Worm (Caenorhabditis elegans) whole organism, young adult: ENCODE measurements around the gene clec-227.

Experiments used
- B0019.2 ChIP-seq: fragments of 200-800 bp; sonication (Bioruptor generic); conservative IDR thresholded peaks from 2 replicates; pipeline ENCODE4 v1.3.6; 2022; ENCODE audit warnings: missing genetic modification reagents, missing genetic modification characterization, missing compliant biosample characterization
- B0261.1 ChIP-seq: sonication (generic microtip); optimal IDR thresholded peaks from 2 replicates; lab custom pipeline; 2016; ENCODE audit warnings: mild to moderate bottlenecking, missing genetic modification characterization, moderate library complexity, missing compliant biosample characterization
- F39B2.1 ChIP-seq: fragments of 200-800 bp; sonication (Bioruptor generic); IDR thresholded peaks from 2 replicates; pipeline ENCODE4 v1.3.6; 2022; ENCODE audit warnings: missing genetic modification reagents, missing genetic modification characterization, missing compliant biosample characterization
- F49E8.2 ChIP-seq: sonication (generic microtip); optimal IDR thresholded peaks from 3 replicates; lab custom pipeline; 2017; ENCODE audit warnings: missing genetic modification characterization, mild to moderate bottlenecking, missing compliant biosample characterization, antibody characterized with exemption, moderate library complexity; ENCODE audit not compliant: insufficient read depth
- F57C9.4 ChIP-seq: sonication (generic microtip); optimal IDR thresholded peaks from 2 replicates; lab custom pipeline; 2017; ENCODE audit warnings: mild to moderate bottlenecking, missing genetic modification characterization, missing compliant biosample characterization
- Y53F4B.3 ChIP-seq: fragments of 200-800 bp; sonication (Bioruptor generic); IDR thresholded peaks from 2 replicates; pipeline ENCODE4 v1.3.6; 2022; ENCODE audit warnings: missing genetic modification reagents, missing genetic modification characterization, missing compliant biosample characterization
- Y56A3A.18 ChIP-seq: fragments of 200-800 bp; sonication (Bioruptor generic); IDR thresholded peaks from 2 replicates; pipeline ENCODE4 v1.3.6; 2022; ENCODE audit warnings: missing genetic modification reagents, missing genetic modification characterization, missing compliant biosample characterization
- Y67H2A.10 ChIP-seq: fragments of 200-800 bp; sonication (Bioruptor generic); conservative IDR thresholded peaks from 2 replicates; pipeline ENCODE4 v1.3.6; 2022; ENCODE audit warnings: missing genetic modification reagents, missing genetic modification characterization, missing compliant biosample characterization
- Y79H2A.3 ChIP-seq: fragments of 200-800 bp; sonication (Bioruptor generic); conservative IDR thresholded peaks from 2 replicates; pipeline ENCODE4 v1.3.6; 2022; ENCODE audit warnings: missing genetic modification reagents, missing genetic modification characterization, missing compliant biosample characterization
- akir-1 ChIP-seq: fragments of 200-800 bp; sonication (Bioruptor generic); optimal IDR thresholded peaks from 2 replicates; lab custom pipeline; 2018; ENCODE audit warnings: mild to moderate bottlenecking, missing genetic modification characterization, moderate library complexity, missing compliant biosample characterization
- aptf-3 ChIP-seq: fragments of 200-800 bp; sonication (Bioruptor generic); IDR thresholded peaks from 2 replicates; pipeline ENCODE4 v1.3.6; 2022; ENCODE audit warnings: missing genetic modification characterization, missing compliant biosample characterization
- attf-3 ChIP-seq: fragments of 200-800 bp; sonication (Bioruptor generic); conservative IDR thresholded peaks from 2 replicates; pipeline ENCODE4 v1.3.6; 2022; ENCODE audit warnings: missing genetic modification reagents, missing genetic modification characterization, missing compliant biosample characterization
- bed-1 ChIP-seq: fragments of 200-800 bp; sonication (Bioruptor generic); IDR thresholded peaks from 2 replicates; pipeline ENCODE4 v1.3.6; 2022; ENCODE audit warnings: missing genetic modification reagents, missing genetic modification characterization, missing compliant biosample characterization
- cebp-2 ChIP-seq: fragments of 200-800 bp; sonication (Bioruptor generic); IDR thresholded peaks from 2 replicates; pipeline ENCODE4 v1.3.6; 2022; ENCODE audit warnings: missing genetic modification characterization, missing compliant biosample characterization
- egl-18 ChIP-seq: fragments of 200-800 bp; sonication (Bioruptor generic); IDR thresholded peaks from 2 replicates; pipeline ENCODE4 v1.3.6; 2022; ENCODE audit warnings: missing genetic modification reagents, missing genetic modification characterization, missing compliant biosample characterization
- egrh-3 ChIP-seq: fragments of 200-800 bp; sonication (Bioruptor generic); IDR thresholded peaks from 2 replicates; pipeline ENCODE4 v1.3.6; 2022; ENCODE audit warnings: missing genetic modification reagents, missing genetic modification characterization, missing compliant biosample characterization
- him-1 ChIP-seq: sonication (generic microtip); optimal IDR thresholded peaks from 2 replicates; lab custom pipeline; 2016; ENCODE audit warnings: missing genotype, missing genetic modification reagents, missing genetic modification characterization, missing compliant biosample characterization
- lin-26 ChIP-seq: fragments of 200-800 bp; sonication (Bioruptor generic); IDR thresholded peaks from 2 replicates; pipeline ENCODE4 v1.3.6; 2022; ENCODE audit warnings: missing genetic modification reagents, missing genetic modification characterization, missing compliant biosample characterization
- lir-1 ChIP-seq: fragments of 200-800 bp; sonication (Bioruptor generic); conservative IDR thresholded peaks from 2 replicates; pipeline ENCODE4 v1.3.6; 2022; ENCODE audit warnings: missing genetic modification reagents, missing genetic modification characterization, missing compliant biosample characterization
- lsl-1 ChIP-seq: fragments of 200-800 bp; sonication (Bioruptor generic); optimal IDR thresholded peaks from 2 replicates; lab custom pipeline; 2018; ENCODE audit warnings: mild to moderate bottlenecking, missing genetic modification characterization, moderate library complexity, missing compliant biosample characterization
- madf-3 ChIP-seq: fragments of 200-800 bp; sonication (Bioruptor generic); IDR thresholded peaks from 2 replicates; pipeline ENCODE4 v1.3.6; 2022; ENCODE audit warnings: missing genetic modification reagents, missing genetic modification characterization, missing compliant biosample characterization
- madf-6 ChIP-seq: fragments of 200-800 bp; sonication (Bioruptor generic); IDR thresholded peaks from 2 replicates; pipeline ENCODE4 v1.3.6; 2022; ENCODE audit warnings: missing genetic modification reagents, missing genetic modification characterization, missing compliant biosample characterization
- mel-28 ChIP-seq: sonication (generic microtip); optimal IDR thresholded peaks from 2 replicates; lab custom pipeline; 2016; ENCODE audit warnings: borderline replicate concordance, mild to moderate bottlenecking, missing genetic modification characterization, missing compliant biosample characterization
- mxl-1 ChIP-seq: sonication (generic microtip); optimal IDR thresholded peaks from 2 replicates; lab custom pipeline; 2016; ENCODE audit warnings: missing genetic modification characterization, missing compliant biosample characterization
- nfya-2 ChIP-seq: fragments of 200-800 bp; sonication (Bioruptor generic); IDR thresholded peaks from 2 replicates; pipeline ENCODE4 v1.3.6; 2022; ENCODE audit warnings: missing genetic modification reagents, missing genetic modification characterization, missing compliant biosample characterization
- nhr-27 ChIP-seq: fragments of 200-800 bp; sonication (Bioruptor generic); optimal IDR thresholded peaks from 2 replicates; lab custom pipeline; 2018; ENCODE audit warnings: mild to moderate bottlenecking, missing genetic modification characterization, moderate library complexity, missing compliant biosample characterization
- rec-8 ChIP-seq, 2 experiments: sonication (generic microtip); optimal IDR thresholded peaks; 2 replicates each; lab custom pipeline; 2016; ENCODE audit warnings: mild to moderate bottlenecking in 2 of 2, missing genetic modification characterization in 2 of 2, missing genetic modification reagents in 2 of 2, missing genotype in 2 of 2, missing biosample characterization in 1 of 2, missing compliant biosample characterization in 1 of 2, moderate library complexity in 1 of 2
- sdz-38 ChIP-seq: sonication (generic microtip); optimal IDR thresholded peaks from 2 replicates; lab custom pipeline; 2016; ENCODE audit warnings: missing genotype, missing genetic modification characterization, missing compliant biosample characterization
- sptf-2 ChIP-seq: fragments of 200-800 bp; sonication (Bioruptor generic); optimal IDR thresholded peaks from 2 replicates; lab custom pipeline; 2018; ENCODE audit warnings: mild to moderate bottlenecking, missing genetic modification characterization, missing compliant biosample characterization
- tlf-1 ChIP-seq: fragments of 200-800 bp; sonication (Bioruptor generic); optimal IDR thresholded peaks from 2 replicates; lab custom pipeline; 2018; ENCODE audit warnings: mild to moderate bottlenecking, missing genetic modification characterization, missing compliant biosample characterization
- unc-130 ChIP-seq: sonication (generic microtip); optimal IDR thresholded peaks from 2 replicates; lab custom pipeline; 2016; ENCODE audit warnings: missing genetic modification reagents, missing genetic modification characterization, missing compliant biosample characterization
- ztf-28 ChIP-seq: fragments of 200-800 bp; sonication (Bioruptor generic); IDR thresholded peaks from 2 replicates; pipeline ENCODE4 v1.3.6; 2022; ENCODE audit warnings: missing genetic modification reagents, missing genetic modification characterization, missing compliant biosample characterization

clec-227 gene

DNA sequence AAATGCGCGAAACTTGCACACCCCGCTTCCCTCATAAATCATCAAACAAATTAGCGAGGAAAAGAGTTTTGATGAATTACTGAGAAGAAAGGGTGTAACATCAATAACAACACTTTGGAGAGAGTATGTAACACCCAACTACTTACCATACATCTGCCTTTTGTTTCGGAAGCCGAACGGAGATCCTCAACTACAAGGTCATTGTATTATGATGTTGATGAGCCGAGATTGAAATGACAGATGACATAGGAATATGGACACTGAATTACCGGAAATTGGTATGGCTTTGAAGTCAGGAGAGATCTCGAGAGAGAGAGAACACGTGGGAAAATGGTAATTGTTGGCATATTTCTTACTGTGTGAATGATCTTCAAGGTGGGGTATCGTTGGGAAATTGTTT, 46.3 kb upstream of the clec-227 start:
- no peak for TF ChIP-seq rec-8 (tag; optimal IDR thresholded peaks at IDR 0.05; lab: Kevin White, UChicago)
- no peak for TF ChIP-seq attf-3 (GFP tag; lab: Robert Waterston, UW)

DNA sequence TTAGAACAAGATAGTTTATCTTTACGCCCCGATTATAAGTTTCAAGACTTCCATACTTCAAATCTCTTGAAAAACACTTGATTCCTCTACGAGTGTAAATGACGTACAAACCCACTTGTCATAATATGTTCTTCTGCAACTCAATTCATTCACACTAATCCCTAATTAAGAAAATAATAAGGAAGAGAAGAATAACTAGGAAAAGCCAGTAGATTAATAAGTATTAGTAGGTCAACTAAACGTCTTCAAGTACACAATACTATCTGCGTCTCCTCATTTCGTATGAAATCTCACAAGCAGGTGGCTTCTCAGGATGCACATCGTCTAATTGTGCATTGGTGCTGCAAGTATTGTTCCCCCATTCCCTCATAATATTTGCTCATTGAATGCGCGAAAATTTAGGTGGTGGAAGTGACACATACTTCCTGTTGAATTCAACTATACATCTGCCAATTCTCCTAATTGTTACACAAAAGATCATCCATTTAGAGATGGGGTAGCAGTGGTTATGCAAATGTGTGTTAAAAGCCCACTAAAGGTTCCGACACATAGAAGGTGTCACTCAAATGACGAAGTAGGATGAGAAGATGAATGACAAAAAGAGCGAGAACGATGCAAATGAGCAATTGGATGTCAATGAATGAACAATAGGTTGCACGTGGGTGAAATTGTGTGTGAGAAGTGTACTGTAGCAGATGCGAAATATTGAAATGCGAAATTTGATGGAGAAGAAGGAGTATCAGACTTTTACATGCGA, 45.1 kb upstream of the clec-227 start:
- TF ChIP-seq sdz-38 (tag; lab: Kevin White, UChicago) (no peak), mel-28 (tag; lab: Kevin White, UChicago) (no peak), mxl-1 (tag; lab: Kevin White, UChicago) (no peak), Y79H2A.3 (GFP tag; lab: Robert Waterston, UW) (no peak), nhr-27 (tag; lab: Kevin White, UChicago) (no peak), B0261.1 (tag; lab: Kevin White, UChicago) (no peak), nfya-2 (GFP tag; lab: Robert Waterston, UW) (no peak), Y53F4B.3 (no peak), F39B2.1 (no peak), F57C9.4 (tag; lab: Kevin White, UChicago) (no peak), egl-18 (GFP tag; lab: Robert Waterston, UW) (no peak), madf-3 (GFP tag; lab: Robert Waterston, UW) (no peak), cebp-2 (GFP tag; lab: Robert Waterston, UW) (no peak), Y56A3A.18 (GFP tag; lab: Robert Waterston, UW) (no peak), madf-6 (no peak), ztf-28 (GFP tag; lab: Robert Waterston, UW) (no peak), lsl-1 (GFP tag; lab: Kevin White, UChicago) (no peak), tlf-1 (GFP tag; lab: Kevin White, UChicago) (no peak), akir-1 (GFP tag; lab: Kevin White, UChicago) (no peak), him-1 (tag; lab: Kevin White, UChicago) (no peak)
- TF ChIP-seq, all 124 proteins: peak for 0

DNA sequence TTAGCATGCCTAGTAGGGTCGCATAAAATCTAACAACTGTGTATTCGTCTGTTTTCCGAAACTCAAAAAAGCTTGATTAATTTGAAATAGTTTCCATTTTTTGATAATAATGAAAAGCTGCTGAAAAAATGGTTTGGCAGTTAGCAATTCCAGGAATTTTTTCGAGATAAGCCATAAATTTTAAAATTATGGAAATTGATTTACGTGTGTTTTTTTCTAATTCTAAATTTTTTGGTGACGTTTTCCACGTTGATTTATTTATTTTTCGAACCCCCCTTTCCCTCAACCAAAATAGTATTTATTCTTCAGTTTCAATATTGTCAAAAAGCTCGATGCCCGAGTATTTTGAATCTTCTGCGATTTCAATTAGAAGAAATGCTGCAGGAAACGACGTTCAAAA, 43.5 kb upstream of the clec-227 start, which contains the start of gene F23B12.1:
Gene F23B12.1 (plus strand): TSS at position 301 of the 400 bp plus-strand sequence.
- TF ChIP-seq F49E8.2 (tag; lab: Kevin White, UChicago) (no peak), unc-130 (GFP tag; lab: Kevin White, UChicago) (no peak), lir-1 (GFP tag; lab: Robert Waterston, UW) (no peak), Y67H2A.10 (GFP tag; lab: Robert Waterston, UW) (no peak), sptf-2 (no peak), lin-26 (GFP tag; lab: Robert Waterston, UW) (no peak)

DNA sequence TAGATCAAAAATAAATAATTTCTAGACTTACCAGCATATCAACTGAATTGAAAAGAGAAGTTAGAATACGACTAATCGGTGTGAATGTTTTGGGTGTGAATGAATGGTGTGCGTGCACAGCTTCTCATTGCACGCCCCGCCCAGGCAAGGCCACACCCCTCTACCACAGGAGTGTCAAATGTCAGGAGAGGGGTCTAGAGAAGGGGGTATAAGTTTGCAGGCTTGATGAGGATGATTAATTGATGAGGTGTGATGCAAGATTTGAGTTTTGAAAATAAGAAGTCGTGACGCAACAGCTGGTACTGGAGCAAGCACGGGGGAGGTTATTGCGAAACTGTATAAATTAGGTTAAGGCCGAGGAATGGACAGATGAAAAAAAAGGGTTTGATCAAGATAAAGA, 40.1 kb upstream of the clec-227 start, which contains the start of gene egl-1:
Gene egl-1 (minus strand): TSS at position 101 of the 400 bp plus-strand sequence.
- TF ChIP-seq egrh-3 (GFP tag; lab: Robert Waterston, UW) (no peak), tlf-1 (GFP tag; lab: Kevin White, UChicago) (no peak), B0019.2 (GFP tag; lab: Robert Waterston, UW) (no peak), bed-1 (GFP tag; lab: Robert Waterston, UW) (no peak), aptf-3 (GFP tag; lab: Robert Waterston, UW) (0 out of 2 replicates have a peak, but pooled peaks have one; percentile 35)
